Fruit fly (Drosophila melanogaster) whole organism, embryonic: ENCODE data around the gene anox.

Experiments used
- Ada2b ChIP-seq: fragments of 200-800 bp; sonication (Bioruptor generic); IDR thresholded peaks from 2 replicates; pipeline ENCODE4 v1.3.6; 2022; ENCODE audit warnings: missing biosample characterization, missing genetic modification characterization
- Blimp-1 ChIP-seq: fragments of 200-800 bp; sonication (Bioruptor generic); optimal IDR thresholded peaks from 3 replicates; lab custom pipeline; 2018; ENCODE audit warnings: missing biosample characterization, missing genetic modification characterization, mild to moderate bottlenecking, moderate library complexity, missing genetic modification reagents
- C15 ChIP-seq: fragments of 200-800 bp; sonication (Bioruptor generic); IDR thresholded peaks from 3 replicates; pipeline ENCODE4 v1.3.6; 2022; ENCODE audit warnings: missing biosample characterization, missing genetic modification characterization
- CG11398 ChIP-seq: fragments of 200-800 bp; sonication (Bioruptor generic); optimal IDR thresholded peaks from 2 replicates; lab custom pipeline; 2016; ENCODE audit warnings: missing biosample characterization, missing genetic modification characterization
- CG11695 ChIP-seq: fragments of 200-800 bp; sonication (Bioruptor generic); IDR thresholded peaks from 3 replicates; pipeline ENCODE4 v1.3.6; 2022; ENCODE audit warnings: missing biosample characterization, missing genetic modification characterization
- CG15696 ChIP-seq: fragments of 200-800 bp; sonication (Bioruptor generic); optimal IDR thresholded peaks from 2 replicates; lab custom pipeline; 2019; ENCODE audit warnings: missing biosample characterization, mild to moderate bottlenecking, missing genetic modification characterization, moderate library complexity
- CG1602 ChIP-seq: fragments of 200-800 bp; sonication (Bioruptor generic); optimal IDR thresholded peaks from 3 replicates; lab custom pipeline; 2016; ENCODE audit warnings: missing biosample characterization, missing genetic modification characterization
- CG16779 ChIP-seq: fragments of 200-800 bp; sonication (Bioruptor generic); IDR thresholded peaks from 2 replicates; pipeline ENCODE4 v1.3.6; 2022; ENCODE audit warnings: missing biosample characterization, missing genetic modification characterization
- CG17359 ChIP-seq: fragments of 200-800 bp; sonication (Bioruptor generic); optimal IDR thresholded peaks from 3 replicates; lab custom pipeline; 2018; ENCODE audit warnings: missing biosample characterization, mild to moderate bottlenecking, missing genetic modification characterization, moderate library complexity
- CG18764 ChIP-seq: fragments of 200-800 bp; sonication (Bioruptor generic); optimal IDR thresholded peaks from 3 replicates; lab custom pipeline; 2016; ENCODE audit warnings: missing biosample characterization, missing genetic modification characterization
- CG31388 ChIP-seq: fragments of 200-800 bp; sonication (Bioruptor generic); optimal IDR thresholded peaks from 2 replicates; lab custom pipeline; 2016; ENCODE audit warnings: missing biosample characterization, missing genetic modification characterization
- CG33557 ChIP-seq: fragments of 200-800 bp; sonication (Bioruptor generic); optimal IDR thresholded peaks from 2 replicates; lab custom pipeline; 2019; ENCODE audit warnings: missing biosample characterization, mild to moderate bottlenecking, missing genetic modification characterization, moderate library complexity
- CG3407 ChIP-seq: fragments of 200-800 bp; sonication (Bioruptor generic); optimal IDR thresholded peaks from 2 replicates; lab custom pipeline; 2018; ENCODE audit warnings: missing biosample characterization, mild to moderate bottlenecking, missing genetic modification characterization
- CG34376 ChIP-seq: fragments of 200-800 bp; sonication (Bioruptor generic); optimal IDR thresholded peaks from 2 replicates; lab custom pipeline; 2018; ENCODE audit warnings: missing biosample characterization, mild to moderate bottlenecking, missing genetic modification characterization
- CG34422 ChIP-seq: fragments of 200-800 bp; sonication (Bioruptor generic); IDR thresholded peaks from 3 replicates; pipeline ENCODE4 v1.3.6; 2022; ENCODE audit warnings: missing biosample characterization, missing genetic modification characterization
- CG42726 ChIP-seq: fragments of 200-800 bp; sonication (Bioruptor generic); IDR thresholded peaks from 2 replicates; pipeline ENCODE4 v1.3.6; 2022; ENCODE audit warnings: missing biosample characterization, missing genetic modification characterization; ENCODE audit not compliant: partially characterized antibody
- CG4282 ChIP-seq: fragments of 200-800 bp; sonication (Bioruptor generic); optimal IDR thresholded peaks from 2 replicates; lab custom pipeline; 2016; ENCODE audit warnings: missing biosample characterization, missing genetic modification characterization
- CG4360 ChIP-seq: fragments of 200-800 bp; sonication (Bioruptor generic); IDR thresholded peaks from 2 replicates; pipeline ENCODE4 v1.3.6; 2022; ENCODE audit warnings: missing biosample characterization, missing genetic modification characterization
- CG6689 ChIP-seq: fragments of 200-800 bp; sonication (Bioruptor generic); IDR thresholded peaks from 2 replicates; pipeline ENCODE4 v1.3.6; 2022; ENCODE audit warnings: missing biosample characterization, missing genetic modification characterization
- CG7786 ChIP-seq: fragments of 200-800 bp; sonication (Bioruptor generic); optimal IDR thresholded peaks from 2 replicates; lab custom pipeline; 2016; ENCODE audit warnings: missing biosample characterization, missing genetic modification characterization
- CG9876 ChIP-seq: fragments of 200-800 bp; sonication (Bioruptor generic); optimal IDR thresholded peaks from 2 replicates; lab custom pipeline; 2016; ENCODE audit warnings: missing biosample characterization, missing genetic modification characterization
- CoRest ChIP-seq: fragments of 200-800 bp; sonication (Bioruptor generic); optimal IDR thresholded peaks from 3 replicates; lab custom pipeline; 2018; ENCODE audit warnings: missing biosample characterization, mild to moderate bottlenecking, missing genetic modification characterization, moderate library complexity
- D19B ChIP-seq: fragments of 200-800 bp; sonication (Bioruptor generic); optimal IDR thresholded peaks from 2 replicates; lab custom pipeline; 2017; ENCODE audit warnings: missing biosample characterization, mild to moderate bottlenecking, missing genetic modification characterization
- Dek ChIP-seq: fragments of 200-800 bp; sonication (Bioruptor generic); optimal IDR thresholded peaks from 3 replicates; lab custom pipeline; 2019; ENCODE audit warnings: missing biosample characterization, mild to moderate bottlenecking, missing genetic modification characterization, moderate library complexity
- Fer1 ChIP-seq: fragments of 200-800 bp; sonication (Bioruptor generic); optimal IDR thresholded peaks from 2 replicates; lab custom pipeline; 2017; ENCODE audit warnings: missing biosample characterization, mild to moderate bottlenecking, missing genetic modification characterization
- H15 ChIP-seq: fragments of 200-800 bp; sonication (Bioruptor generic); IDR thresholded peaks from 3 replicates; pipeline ENCODE4 v1.3.6; 2022; ENCODE audit warnings: missing biosample characterization, missing genetic modification characterization
- Lim3 ChIP-seq: fragments of 200-800 bp; sonication (Bioruptor generic); IDR thresholded peaks from 2 replicates; pipeline ENCODE4 v1.3.6; 2022; ENCODE audit warnings: missing biosample characterization, missing genetic modification characterization
- Nf-YC ChIP-seq: fragments of 200-800 bp; optimal IDR thresholded peaks from 3 replicates; lab custom pipeline; 2019; ENCODE audit warnings: missing biosample characterization, mild to moderate bottlenecking, missing genetic modification characterization, moderate library complexity
- Rfx ChIP-seq: fragments of 200-800 bp; sonication (Bioruptor generic); IDR thresholded peaks from 2 replicates; pipeline ENCODE4 v1.3.6; 2022; ENCODE audit warnings: missing biosample characterization, missing genetic modification characterization
- Sry-β ChIP-seq: fragments of 200-800 bp; sonication (Bioruptor generic); optimal IDR thresholded peaks from 2 replicates; lab custom pipeline; 2018; ENCODE audit warnings: missing biosample characterization, mild to moderate bottlenecking, missing genetic modification characterization, moderate library complexity
- Xbp1 ChIP-seq: fragments of 200-800 bp; sonication (Bioruptor generic); optimal IDR thresholded peaks from 3 replicates; lab custom pipeline; 2016; ENCODE audit warnings: missing biosample characterization, mild to moderate bottlenecking, missing genetic modification characterization
- abd-A ChIP-seq: fragments of 200-800 bp; sonication (Bioruptor generic); optimal IDR thresholded peaks from 3 replicates; lab custom pipeline; 2019; ENCODE audit warnings: missing biosample characterization, mild to moderate bottlenecking, missing genetic modification characterization, moderate library complexity
- al ChIP-seq: fragments of 200-800 bp; sonication (Bioruptor generic); IDR thresholded peaks from 2 replicates; pipeline ENCODE4 v1.3.6; 2022; ENCODE audit warnings: missing biosample characterization, missing genetic modification characterization
- cwo ChIP-seq: fragments of 200-800 bp; sonication (Bioruptor generic); optimal IDR thresholded peaks from 3 replicates; lab custom pipeline; 2017; ENCODE audit warnings: missing biosample characterization, missing genetic modification characterization, mild to moderate bottlenecking, moderate library complexity, missing genetic modification reagents
- en ChIP-seq: fragments of 200-800 bp; sonication (Bioruptor generic); optimal IDR thresholded peaks from 2 replicates; lab custom pipeline; 2016; ENCODE audit warnings: missing biosample characterization, missing genetic modification characterization
- fd3F ChIP-seq: fragments of 200-800 bp; sonication (Bioruptor generic); optimal IDR thresholded peaks from 2 replicates; lab custom pipeline; 2018; ENCODE audit warnings: missing biosample characterization, mild to moderate bottlenecking, missing genetic modification characterization, moderate library complexity
- ftz-f1 ChIP-seq: fragments of 200-800 bp; sonication (Bioruptor generic); optimal IDR thresholded peaks from 2 replicates; lab custom pipeline; 2016; ENCODE audit warnings: missing biosample characterization, missing genetic modification characterization
- gsb ChIP-seq: fragments of 200-800 bp; sonication (Bioruptor generic); IDR thresholded peaks from 2 replicates; pipeline ENCODE4 v1.3.6; 2022; ENCODE audit warnings: missing biosample characterization, missing genetic modification characterization
- hth ChIP-seq: fragments of >200 bp; optimal IDR thresholded peaks from 2 replicates; lab custom pipeline; 2017; ENCODE audit warnings: inconsistent platforms
- lab ChIP-seq: fragments of 200-800 bp; sonication (Bioruptor generic); optimal IDR thresholded peaks from 3 replicates; lab custom pipeline; 2017; ENCODE audit warnings: missing biosample characterization, missing genetic modification characterization, mild to moderate bottlenecking, moderate library complexity, missing genetic modification reagents
- nerfin-1 ChIP-seq: fragments of 200-800 bp; sonication (Bioruptor generic); optimal IDR thresholded peaks from 3 replicates; lab custom pipeline; 2019; ENCODE audit warnings: missing biosample characterization, mild to moderate bottlenecking, missing genetic modification characterization, moderate library complexity
- odd ChIP-seq: fragments of 200-800 bp; sonication (Bioruptor generic); optimal IDR thresholded peaks from 2 replicates; lab custom pipeline; 2017; ENCODE audit warnings: missing biosample characterization, mild to moderate bottlenecking, missing genetic modification characterization
- onecut ChIP-seq: fragments of 200-800 bp; sonication (Bioruptor generic); IDR thresholded peaks from 2 replicates; pipeline ENCODE4 v1.3.6; 2022; ENCODE audit warnings: missing biosample characterization, missing genetic modification characterization
- p53 ChIP-seq: fragments of 200-800 bp; sonication (Bioruptor generic); optimal IDR thresholded peaks from 2 replicates; lab custom pipeline; 2016; ENCODE audit warnings: missing biosample characterization, missing genetic modification characterization
- pb ChIP-seq: fragments of 200-800 bp; sonication (Bioruptor generic); optimal IDR thresholded peaks from 3 replicates; lab custom pipeline; 2016; ENCODE audit warnings: missing biosample characterization, missing genetic modification characterization
- pzg ChIP-seq: fragments of 200-800 bp; sonication (Bioruptor generic); optimal IDR thresholded peaks from 3 replicates; lab custom pipeline; 2018; ENCODE audit warnings: missing biosample characterization, mild to moderate bottlenecking, missing genetic modification characterization, moderate library complexity
- schlank ChIP-seq: fragments of 200-800 bp; sonication (Bioruptor generic); optimal IDR thresholded peaks from 2 replicates; lab custom pipeline; 2018; ENCODE audit warnings: missing biosample characterization, mild to moderate bottlenecking, missing genetic modification characterization
- sim ChIP-seq: fragments of 200-800 bp; sonication (Bioruptor generic); IDR thresholded peaks from 2 replicates; pipeline ENCODE4 v1.3.6; 2022; ENCODE audit warnings: missing biosample characterization, missing genetic modification characterization
- sqz ChIP-seq: fragments of 200-800 bp; sonication (Bioruptor generic); optimal IDR thresholded peaks from 3 replicates; lab custom pipeline; 2018; ENCODE audit warnings: missing biosample characterization, mild to moderate bottlenecking, missing genetic modification characterization
- stc ChIP-seq: fragments of 200-800 bp; sonication (Bioruptor generic); IDR thresholded peaks from 2 replicates; pipeline ENCODE4 v1.3.6; 2022; ENCODE audit warnings: missing biosample characterization, missing genetic modification characterization
- zfh1 ChIP-seq: fragments of 200-800 bp; sonication (Bioruptor generic); IDR thresholded peaks from 3 replicates; pipeline ENCODE4 v1.3.6; 2022; ENCODE audit warnings: missing biosample characterization, missing genetic modification characterization

The anox gene

DNA sequence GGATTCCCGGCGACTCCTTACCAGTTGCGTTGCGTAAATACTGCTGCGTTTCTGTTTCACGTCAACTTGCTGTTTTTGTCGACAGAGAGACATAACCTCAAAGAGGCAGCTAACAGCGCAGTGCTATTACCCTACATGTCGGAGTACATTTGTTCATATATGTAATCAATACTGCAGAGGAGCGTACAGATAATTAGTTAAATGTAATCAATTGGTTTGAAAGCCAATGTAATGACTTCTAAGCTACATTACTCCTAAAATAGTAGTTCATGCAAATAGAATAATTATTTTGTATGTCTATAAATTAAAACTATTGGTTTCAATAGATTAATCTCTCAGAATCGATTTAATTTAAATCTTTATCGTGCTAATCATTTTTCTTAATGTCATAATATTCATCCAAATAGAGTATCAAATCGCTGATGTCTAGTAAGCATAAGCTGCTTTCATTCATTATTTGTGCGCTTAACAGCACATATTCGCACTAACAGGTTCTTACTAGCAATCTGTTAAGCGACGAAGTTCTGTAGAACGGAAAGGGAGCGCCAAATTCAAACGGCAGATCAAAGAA, at the start of gene anox, which contains the start of gene SLIRP1 (continued):
- TF ChIP-seq Ada2b: peak; percentile 62
- peak; percentile 60 for TF ChIP-seq onecut (GFP tag; lab: Robert Waterston, UW)
- peak; percentile 23 for TF ChIP-seq pb
- peak; percentile 32 for TF ChIP-seq lab (GFP tag; lab: Kevin White, UChicago)
- peak; percentile 89 for TF ChIP-seq CG6689 (GFP tag; lab: Robert Waterston, UW)
- TF ChIP-seq Sry-β (GFP tag; lab: Kevin White, UChicago): peak; percentile 14
- TF ChIP-seq Xbp1 (GFP tag; lab: Kevin White, UChicago): peak; percentile 88
- TF ChIP-seq CG31388 (GFP tag; lab: Kevin White, UChicago): peak; percentile 47
- TF ChIP-seq CoRest (tag; lab: Kevin White, UChicago): peak; percentile 96
- peak; percentile 72 for TF ChIP-seq H15 (GFP tag; lab: Robert Waterston, UW)
- peak; percentile 67 for TF ChIP-seq schlank (tag; lab: Kevin White, UChicago)
- peak; percentile 57 for TF ChIP-seq en
- peak; percentile 45 for TF ChIP-seq CG9876
- TF ChIP-seq CG34422 (GFP tag; lab: Robert Waterston, UW): peak; percentile 61; the same call in 2 of the 3 replicates
- no peak for TF ChIP-seq sim (GFP tag; lab: Robert Waterston, UW)
- TF ChIP-seq CG3407: peak; percentile 73
- TF ChIP-seq p53 (GFP tag; lab: Kevin White, UChicago): peak; percentile 9
- TF ChIP-seq ftz-f1 (GFP tag; lab: Kevin White, UChicago): no peak
- peak; percentile 41 for TF ChIP-seq pzg (GFP tag; lab: Kevin White, UChicago)
- TF ChIP-seq CG11695 (GFP tag; lab: Robert Waterston, UW): peak; percentile 89
- peak; percentile 89 for TF ChIP-seq CG1602 (GFP tag; lab: Kevin White, UChicago)
- peak; percentile 77 for TF ChIP-seq CG34376
- TF ChIP-seq CG18764 (GFP tag; lab: Kevin White, UChicago): peak; percentile 77
- peak; percentile 78 for TF ChIP-seq fd3F (GFP tag; lab: Kevin White, UChicago)
- TF ChIP-seq CG15696 (tag; lab: Kevin White, UChicago): peak; percentile 68
- TF ChIP-seq CG4360 (GFP tag; lab: Robert Waterston, UW): no peak
- peak; percentile 64; the same call in 1 of the 3 replicates for TF ChIP-seq C15
- peak; percentile 76 for TF ChIP-seq Nf-YC (tag; lab: Kevin White, UChicago)
- no peak for TF ChIP-seq abd-A (tag; lab: Kevin White, UChicago)
- peak; percentile 58 for TF ChIP-seq stc (GFP tag; lab: Robert Waterston, UW)
- peak; percentile 55 for TF ChIP-seq al (GFP tag; lab: Robert Waterston, UW)
- TF ChIP-seq CG16779 (GFP tag; lab: Robert Waterston, UW): no peak
- TF ChIP-seq CG42726 (GFP tag; lab: Robert Waterston, UW): no peak
- peak; percentile 82 for TF ChIP-seq nerfin-1 (tag; lab: Kevin White, UChicago)
- peak; percentile 87 for TF ChIP-seq Fer1
- TF ChIP-seq Blimp-1 (GFP tag; lab: Kevin White, UChicago): peak; percentile 78
- peak; percentile 50 for TF ChIP-seq CG11398 (GFP tag; lab: Kevin White, UChicago)
- peak; percentile 59 for TF ChIP-seq sqz (GFP tag; lab: Kevin White, UChicago)
- TF ChIP-seq hth (lab: Kevin White, UChicago): no peak
- TF ChIP-seq Lim3: 0 out of 2 replicates have a peak, but pooled peaks have one; percentile 12
- TF ChIP-seq cwo: peak; percentile 81
- TF ChIP-seq zfh1 (GFP tag; lab: Robert Waterston, UW): peak; percentile 62
- peak; percentile 78 for TF ChIP-seq CG33557 (GFP tag; lab: Kevin White, UChicago)
- TF ChIP-seq CG4282 (GFP tag; lab: Kevin White, UChicago): no peak
- TF ChIP-seq CG7786 (GFP tag; lab: Kevin White, UChicago): peak; percentile 79
- TF ChIP-seq CG17359 (tag; lab: Kevin White, UChicago): peak; percentile 80
- TF ChIP-seq Dek: peak; percentile 88
- peak; percentile 81 for TF ChIP-seq Rfx (GFP tag; lab: Robert Waterston, UW)
- TF ChIP-seq gsb (GFP tag; lab: Robert Waterston, UW): peak; percentile 58
- peak; percentile 81 for TF ChIP-seq D19B (GFP tag; lab: Kevin White, UChicago)
- TF ChIP-seq odd: peak; percentile 83
